Worm (Caenorhabditis elegans) whole organism, late embryonic: ENCODE data around the gene bris-1.

Experiments
- C08G9.2 ChIP-seq: sonication (generic microtip); optimal IDR thresholded peaks from 2 replicates; lab custom pipeline; 2016; ENCODE audit warnings: mild to moderate bottlenecking, missing genetic modification characterization, moderate library complexity, missing compliant biosample characterization
- C38D4.7 ChIP-seq: fragments of 200-800 bp; sonication (Bioruptor generic); optimal IDR thresholded peaks from 2 replicates; lab custom pipeline; 2018; ENCODE audit warnings: mild to moderate bottlenecking, missing genetic modification characterization, moderate library complexity, missing compliant biosample characterization
- K02D7.2 ChIP-seq: sonication (generic microtip); optimal IDR thresholded peaks from 2 replicates; lab custom pipeline; 2017; ENCODE audit warnings: mild to moderate bottlenecking, missing genetic modification characterization, missing compliant biosample characterization
- T23F11.4 ChIP-seq: fragments of 200-800 bp; sonication (Bioruptor generic); optimal IDR thresholded peaks from 2 replicates; lab custom pipeline; 2018; ENCODE audit warnings: mild to moderate bottlenecking, missing genetic modification characterization, missing compliant biosample characterization
- ceh-18 ChIP-seq: sonication (generic microtip); optimal IDR thresholded peaks from 2 replicates; lab custom pipeline; 2016; ENCODE audit warnings: missing genetic modification characterization, missing compliant biosample characterization
- ceh-2 ChIP-seq: sonication (generic microtip); optimal IDR thresholded peaks from 2 replicates; lab custom pipeline; 2016; ENCODE audit warnings: missing genotype, missing genetic modification characterization, missing compliant biosample characterization
- ceh-22 ChIP-seq: sonication (generic microtip); optimal IDR thresholded peaks from 2 replicates; lab custom pipeline; 2017; ENCODE audit warnings: missing biosample characterization, missing genetic modification characterization
- ceh-31 ChIP-seq: sonication (generic microtip); optimal IDR thresholded peaks from 2 replicates; lab custom pipeline; 2016; ENCODE audit warnings: missing genetic modification characterization, missing compliant biosample characterization
- ceh-34 ChIP-seq: sonication (generic microtip); optimal IDR thresholded peaks from 2 replicates; lab custom pipeline; 2016; ENCODE audit warnings: mild to moderate bottlenecking, missing genetic modification characterization, missing compliant biosample characterization
- ceh-45 ChIP-seq: fragments of 200-800 bp; sonication (Bioruptor generic); IDR thresholded peaks from 2 replicates; pipeline ENCODE4 v1.3.6; 2022; ENCODE audit warnings: missing genetic modification reagents, missing genetic modification characterization, missing compliant biosample characterization
- ceh-6 ChIP-seq: fragments of 200-800 bp; sonication (Bioruptor generic); optimal IDR thresholded peaks from 2 replicates; lab custom pipeline; 2018; ENCODE audit warnings: mild to moderate bottlenecking, missing genetic modification characterization, missing compliant biosample characterization
- dve-1 ChIP-seq: sonication (generic microtip); optimal IDR thresholded peaks from 2 replicates; lab custom pipeline; 2017; ENCODE audit warnings: antibody characterized with exemption, mild to moderate bottlenecking, missing genetic modification characterization, missing compliant biosample characterization
- elt-4 ChIP-seq: sonication (generic microtip); optimal IDR thresholded peaks from 2 replicates; lab custom pipeline; 2016; ENCODE audit warnings: missing genetic modification characterization, missing compliant biosample characterization
- ets-4 ChIP-seq: sonication (generic microtip); optimal IDR thresholded peaks from 2 replicates; lab custom pipeline; 2016; ENCODE audit warnings: missing genetic modification characterization, missing compliant biosample characterization
- eyg-1 ChIP-seq: sonication (generic microtip); optimal IDR thresholded peaks from 2 replicates; lab custom pipeline; 2016; ENCODE audit warnings: missing genotype, missing genetic modification characterization, missing compliant biosample characterization
- gmeb-2 ChIP-seq: sonication (generic microtip); optimal IDR thresholded peaks from 2 replicates; lab custom pipeline; 2016; ENCODE audit warnings: missing genetic modification characterization, inconsistent platforms, missing compliant biosample characterization
- hlh-8 ChIP-seq: sonication (generic microtip); optimal IDR thresholded peaks from 2 replicates; lab custom pipeline; 2016; ENCODE audit warnings: missing genotype, missing genetic modification characterization, missing compliant biosample characterization
- lin-11 ChIP-seq: fragments of 200-800 bp; sonication (Bioruptor generic); optimal IDR thresholded peaks from 2 replicates; lab custom pipeline; 2018; ENCODE audit warnings: mild to moderate bottlenecking, missing genetic modification characterization, missing compliant biosample characterization
- madf-2 ChIP-seq: sonication (generic microtip); optimal IDR thresholded peaks from 2 replicates; lab custom pipeline; 2017; ENCODE audit warnings: missing genetic modification characterization, missing compliant biosample characterization
- nfya-1 ChIP-seq: sonication (generic microtip); optimal IDR thresholded peaks from 2 replicates; lab custom pipeline; 2017; ENCODE audit warnings: missing genetic modification characterization, mild to moderate bottlenecking, missing compliant biosample characterization, antibody characterized with exemption, moderate library complexity
- nhr-11 ChIP-seq: fragments of 150-350 bp; optimal IDR thresholded peaks from 2 replicates; lab custom pipeline; 2014; ENCODE audit warnings: missing biosample characterization, missing genetic modification characterization
- npax-4 ChIP-seq: sonication (generic microtip); optimal IDR thresholded peaks from 2 replicates; lab custom pipeline; 2016; ENCODE audit warnings: missing genetic modification characterization, missing compliant biosample characterization
- odd-2 ChIP-seq: sonication (generic microtip); optimal IDR thresholded peaks from 2 replicates; lab custom pipeline; 2017; ENCODE audit warnings: antibody characterized with exemption, mild to moderate bottlenecking, missing genetic modification characterization, missing compliant biosample characterization
- pag-3 ChIP-seq: sonication (generic microtip); optimal IDR thresholded peaks from 2 replicates; lab custom pipeline; 2016; ENCODE audit warnings: missing compliant biosample characterization, missing genetic modification characterization, borderline replicate concordance
- pha-4 ChIP-seq: fragments of 150-350 bp; optimal IDR thresholded peaks from 2 replicates; lab custom pipeline; 2018; ENCODE audit warnings: missing biosample characterization, missing genetic modification reagents, missing genetic modification characterization
- pqm-1 ChIP-seq: sonication (generic microtip); optimal IDR thresholded peaks from 2 replicates; lab custom pipeline; 2016; ENCODE audit warnings: missing genetic modification characterization, missing compliant biosample characterization
- rnt-1 ChIP-seq: sonication (generic microtip); optimal IDR thresholded peaks from 2 replicates; lab custom pipeline; 2016; ENCODE audit warnings: missing genetic modification characterization, missing compliant biosample characterization
- sdc-2 ChIP-seq: sonication (generic microtip); optimal IDR thresholded peaks from 2 replicates; lab custom pipeline; 2016; ENCODE audit warnings: missing genotype, missing genetic modification characterization, missing compliant biosample characterization
- sox-4 ChIP-seq: sonication (generic microtip); optimal IDR thresholded peaks from 2 replicates; lab custom pipeline; 2017; ENCODE audit warnings: mild to moderate bottlenecking, missing genetic modification characterization, inconsistent platforms, missing compliant biosample characterization
- syd-9 ChIP-seq: sonication (generic microtip); optimal IDR thresholded peaks from 2 replicates; lab custom pipeline; 2016; ENCODE audit warnings: mild to moderate bottlenecking, missing genetic modification characterization, moderate library complexity, missing compliant biosample characterization
- tbx-2 ChIP-seq: sonication (generic microtip); optimal IDR thresholded peaks from 2 replicates; lab custom pipeline; 2016; ENCODE audit warnings: missing genetic modification characterization, missing compliant biosample characterization
- unc-42 ChIP-seq: sonication (generic microtip); optimal IDR thresholded peaks from 2 replicates; lab custom pipeline; 2016; ENCODE audit warnings: missing genotype, missing genetic modification characterization, missing compliant biosample characterization
- ztf-16 ChIP-seq: sonication (generic microtip); optimal IDR thresholded peaks from 2 replicates; lab custom pipeline; 2017; ENCODE audit warnings: missing genetic modification characterization, missing compliant biosample characterization

bris-1 gene

DNA sequence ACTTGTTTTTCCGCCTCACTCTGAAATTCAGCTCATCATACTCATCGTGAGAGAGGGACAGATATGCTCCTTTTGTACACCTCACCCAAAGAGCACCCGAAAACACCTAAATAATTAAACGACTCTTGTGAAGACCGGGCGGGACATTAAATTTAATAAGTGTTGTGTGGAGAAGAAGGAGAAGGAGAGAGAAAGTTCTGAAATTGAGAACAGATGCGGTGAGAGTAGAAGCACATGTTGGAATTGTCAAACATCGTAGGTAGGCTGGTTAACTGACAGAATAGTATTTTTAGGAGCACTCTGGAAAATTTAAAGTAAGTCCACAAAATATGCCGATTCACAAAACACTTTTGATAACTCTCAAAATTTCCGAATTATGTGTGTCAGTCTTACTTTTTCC lies 34.4 kb upstream of the bris-1 start:
- TF ChIP-seq ceh-18 (no peak), lin-11 (tag; lab: Kevin White, UChicago) (no peak), nfya-1 (tag; lab: Kevin White, UChicago) (no peak), sox-4 (tag; lab: Kevin White, UChicago) (no peak), pag-3 (tag; lab: Kevin White, UChicago) (no peak), gmeb-2 (no peak), tbx-2 (tag; lab: Kevin White, UChicago) (no peak), ets-4 (no peak), ceh-2 (tag; lab: Kevin White, UChicago) (no peak), C08G9.2 (tag; lab: Kevin White, UChicago) (no peak)

DNA sequence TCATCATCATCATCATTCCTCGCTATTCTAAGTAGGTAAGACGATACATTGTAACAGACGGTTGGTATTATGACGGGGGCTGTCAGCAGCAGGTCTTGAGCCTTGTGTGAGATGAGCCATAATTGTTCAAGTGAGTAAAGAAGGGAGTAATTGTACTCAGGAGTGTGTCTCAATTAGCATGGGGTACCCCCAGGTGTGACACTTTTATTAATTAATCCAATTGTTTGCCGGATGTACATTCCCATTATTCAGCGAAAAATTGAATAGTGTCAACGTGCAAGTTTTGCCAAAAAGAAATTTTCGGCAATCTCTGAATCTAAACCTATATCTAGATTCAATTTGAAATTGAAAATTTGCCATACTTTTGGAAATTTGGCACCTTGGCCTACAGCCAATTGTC lies 29.9 kb upstream of the bris-1 start:
- TF ChIP-seq syd-9 (tag; lab: Kevin White, UChicago) (no peak), sox-4 (tag; lab: Kevin White, UChicago) (no peak), pqm-1 (tag; lab: Kevin White, UChicago) (no peak), K02D7.2 (no peak), ceh-6 (no peak), eyg-1 (tag; lab: Kevin White, UChicago) (no peak)

DNA sequence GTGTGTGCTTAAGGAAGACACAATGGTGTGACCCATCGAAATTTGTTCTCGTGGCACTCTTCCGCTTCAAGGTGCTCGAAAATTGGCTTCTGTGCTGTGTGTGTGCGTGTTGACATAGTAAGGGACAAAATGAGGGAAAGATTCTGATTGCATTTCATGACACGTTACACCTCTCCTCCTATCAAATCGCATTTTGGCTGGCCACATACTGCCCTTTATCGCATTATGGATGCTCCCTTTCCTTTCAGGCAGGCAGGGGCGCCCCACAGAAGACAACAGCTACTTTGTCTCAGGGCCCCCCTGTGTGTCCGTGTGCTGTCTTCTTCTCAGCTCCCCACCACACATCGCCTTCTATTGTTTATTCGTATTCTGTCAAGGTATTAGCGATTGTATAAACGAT lies 28.4 kb upstream of the bris-1 start:
- peak; percentile 1 for TF ChIP-seq ceh-34 (tag; lab: Kevin White, UChicago)
- TF ChIP-seq elt-4 (tag; lab: Kevin White, UChicago) = peak; percentile 12
- no peak for TF ChIP-seq ceh-18
- peak; percentile 91 for TF ChIP-seq unc-42 (tag; lab: Kevin White, UChicago)
- TF ChIP-seq dve-1 (tag; lab: Kevin White, UChicago) = no peak

DNA sequence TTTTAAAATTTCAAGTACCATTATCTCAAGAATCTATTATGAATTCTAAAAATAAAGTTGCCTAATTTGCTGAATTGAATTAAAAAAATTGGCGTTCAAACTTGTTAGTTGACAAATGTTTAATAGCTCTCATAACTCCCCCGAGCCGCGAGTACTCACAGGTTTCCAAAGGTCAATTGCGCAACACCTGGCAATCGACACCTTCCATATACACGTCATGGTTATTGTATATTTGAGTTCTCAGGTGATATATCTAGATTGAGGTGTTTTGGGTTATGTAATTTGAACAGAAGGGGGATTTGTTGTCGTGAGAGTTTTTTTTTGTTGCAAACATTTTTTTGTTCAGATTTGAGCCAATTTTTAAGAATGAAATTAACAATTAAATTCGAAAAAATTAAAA lies 25.5 kb upstream of the bris-1 start:
- TF ChIP-seq pha-4 (tag; lab: Kevin White, UChicago) (no peak), rnt-1 (no peak), C38D4.7 (GFP tag; lab: Kevin White, UChicago) (no peak), ceh-22 (tag; lab: Kevin White, UChicago) (no peak), eyg-1 (tag; lab: Kevin White, UChicago) (no peak), sdc-2 (tag; lab: Kevin White, UChicago) (no peak), npax-4 (tag; lab: Kevin White, UChicago) (no peak), T23F11.4 (GFP tag; lab: Kevin White, UChicago) (no peak), K02D7.2 (no peak), odd-2 (tag; lab: Kevin White, UChicago) (no peak), C08G9.2 (tag; lab: Kevin White, UChicago) (no peak), unc-42 (tag; lab: Kevin White, UChicago) (no peak)

DNA sequence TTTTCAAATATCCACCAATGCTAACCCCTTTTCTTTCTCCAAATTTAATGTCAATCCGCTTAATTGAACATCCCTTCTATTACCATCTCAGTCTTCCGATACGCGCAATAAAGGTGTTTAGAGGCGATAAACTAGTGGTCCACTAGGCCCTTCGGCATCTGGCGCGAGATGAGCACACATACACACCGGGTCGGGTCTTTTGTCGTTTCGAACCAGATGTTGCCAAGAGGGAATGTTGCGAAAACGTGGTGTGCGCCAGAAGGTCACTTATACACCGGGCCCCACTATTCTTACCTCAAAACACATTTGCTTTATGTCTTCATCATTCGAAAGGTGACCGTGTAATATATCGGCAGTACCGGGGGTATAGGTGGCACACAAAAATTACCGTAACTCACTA lies 24.9 kb upstream of the bris-1 start:
- TF ChIP-seq hlh-8 (tag; lab: Kevin White, UChicago) = peak; percentile 81
- no peak for TF ChIP-seq ceh-45

DNA sequence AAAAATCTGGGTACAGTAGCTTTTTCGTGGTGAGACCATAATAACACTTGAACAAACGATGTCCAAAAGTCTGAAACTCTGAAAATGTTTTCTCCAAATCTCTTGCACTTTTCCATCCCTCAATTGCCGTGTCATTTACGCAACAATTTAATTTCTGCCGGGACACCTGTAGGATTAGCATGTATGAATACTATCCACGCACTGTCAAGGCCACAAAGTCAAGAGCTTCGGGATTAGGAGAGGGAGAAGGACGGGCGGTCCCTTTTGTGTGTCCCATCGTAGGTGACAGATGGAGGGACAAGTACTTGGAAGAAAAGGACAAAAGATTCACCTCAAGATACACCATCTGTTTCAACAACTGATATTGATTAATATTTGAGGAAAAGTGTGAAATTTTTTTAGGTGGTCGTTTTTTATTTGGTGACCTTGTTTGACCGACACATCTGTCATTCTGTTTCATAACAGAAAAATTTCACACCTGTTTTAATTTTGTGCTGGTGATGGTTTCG lies 23.9 kb upstream of the bris-1 start:
- TF ChIP-seq ceh-31 (tag; lab: Kevin White, UChicago) (no peak), ztf-16 (tag; lab: Kevin White, UChicago) (no peak), sox-4 (tag; lab: Kevin White, UChicago) (no peak), nhr-11 (tag; lab: Kevin White, UChicago) (no peak), madf-2 (no peak)
- TF ChIP-seq, all 69 proteins: peak for 0
